Fruit fly (Drosophila melanogaster) whole organism, embryonic: ENCODE data around the gene CG15412.

Experiments
- CG10366 ChIP-seq: fragments of 200-800 bp; sonication (Bioruptor generic); IDR thresholded peaks from 2 replicates; pipeline ENCODE4 v1.3.6; 2022; ENCODE audit warnings: missing biosample characterization, missing genetic modification characterization
- CG10431 ChIP-seq: fragments of 200-800 bp; sonication (Bioruptor generic); optimal IDR thresholded peaks from 3 replicates; lab custom pipeline; 2018; ENCODE audit warnings: missing biosample characterization, mild to moderate bottlenecking, missing genetic modification characterization
- CG12155 ChIP-seq: fragments of 200-800 bp; sonication (Bioruptor generic); optimal IDR thresholded peaks from 3 replicates; lab custom pipeline; 2016; ENCODE audit warnings: missing biosample characterization, missing genetic modification characterization
- CG14667 ChIP-seq: fragments of 200-800 bp; sonication (Bioruptor generic); IDR thresholded peaks from 2 replicates; pipeline ENCODE4 v1.3.6; 2022; ENCODE audit warnings: missing biosample characterization, missing genetic modification characterization
- CG17361 ChIP-seq: fragments of 200-800 bp; sonication (Bioruptor generic); IDR thresholded peaks from 3 replicates; pipeline ENCODE4 v1.3.6; 2022; ENCODE audit warnings: missing biosample characterization, missing genetic modification characterization
- CG30020 ChIP-seq: fragments of 200-800 bp; optimal IDR thresholded peaks from 2 replicates; lab custom pipeline; 2019; ENCODE audit warnings: missing biosample characterization, mild to moderate bottlenecking, missing genetic modification characterization, moderate library complexity
- CG31388 ChIP-seq: fragments of 200-800 bp; sonication (Bioruptor generic); optimal IDR thresholded peaks from 2 replicates; lab custom pipeline; 2016; ENCODE audit warnings: missing biosample characterization, missing genetic modification characterization
- CG32767 ChIP-seq: fragments of 200-800 bp; sonication (Bioruptor generic); IDR thresholded peaks from 2 replicates; pipeline ENCODE4 v1.3.6; 2022; ENCODE audit warnings: missing biosample characterization, missing genetic modification characterization
- CG3281 ChIP-seq: fragments of 200-800 bp; sonication (Bioruptor generic); optimal IDR thresholded peaks from 3 replicates; lab custom pipeline; 2017; ENCODE audit warnings: missing biosample characterization, mild to moderate bottlenecking, missing genetic modification characterization
- CG33213 ChIP-seq: fragments of 200-800 bp; sonication (Bioruptor generic); optimal IDR thresholded peaks from 3 replicates; lab custom pipeline; 2016; ENCODE audit warnings: missing biosample characterization, missing genetic modification characterization
- CG6272 ChIP-seq: fragments of 200-800 bp; sonication (Bioruptor generic); IDR thresholded peaks from 2 replicates; pipeline ENCODE4 v1.3.6; 2022; ENCODE audit warnings: missing biosample characterization, missing genetic modification characterization
- CG6765 ChIP-seq: fragments of 200-800 bp; sonication (Bioruptor generic); optimal IDR thresholded peaks from 3 replicates; lab custom pipeline; 2017; ENCODE audit warnings: missing biosample characterization, mild to moderate bottlenecking, missing genetic modification characterization
- CG7786 ChIP-seq: fragments of 200-800 bp; sonication (Bioruptor generic); optimal IDR thresholded peaks from 2 replicates; lab custom pipeline; 2016; ENCODE audit warnings: missing biosample characterization, missing genetic modification characterization
- CG8281 ChIP-seq: fragments of 200-800 bp; sonication (Bioruptor generic); optimal IDR thresholded peaks from 2 replicates; lab custom pipeline; 2018; ENCODE audit warnings: missing biosample characterization, mild to moderate bottlenecking, missing genetic modification characterization, moderate library complexity
- CG9609 ChIP-seq: fragments of 200-800 bp; sonication (Bioruptor generic); optimal IDR thresholded peaks from 3 replicates; lab custom pipeline; 2016; ENCODE audit warnings: missing biosample characterization, missing genetic modification characterization
- Dek ChIP-seq: fragments of 200-800 bp; sonication (Bioruptor generic); optimal IDR thresholded peaks from 3 replicates; lab custom pipeline; 2019; ENCODE audit warnings: missing biosample characterization, mild to moderate bottlenecking, missing genetic modification characterization, moderate library complexity
- Drgx ChIP-seq: fragments of 200-800 bp; sonication (Bioruptor generic); IDR thresholded peaks from 2 replicates; pipeline ENCODE4 v1.3.6; 2022; ENCODE audit warnings: missing biosample characterization, missing genetic modification characterization
- HLH54F ChIP-seq: fragments of 200-800 bp; sonication (Bioruptor generic); optimal IDR thresholded peaks from 3 replicates; lab custom pipeline; 2016; ENCODE audit warnings: missing biosample characterization, missing genetic modification characterization
- Hmx ChIP-seq: fragments of 200-800 bp; sonication (Bioruptor generic); optimal IDR thresholded peaks from 2 replicates; lab custom pipeline; 2016; ENCODE audit warnings: missing biosample characterization, missing genetic modification characterization
- Hr51 ChIP-seq, 2 experiments: fragments of 200-800 bp; sonication (Bioruptor generic); optimal IDR thresholded peaks; 2 replicates in 1 of 2; 3 replicates in 1 of 2; lab custom pipeline; 2016 to 2018; ENCODE audit warnings: missing biosample characterization in 2 of 2, missing genetic modification characterization in 2 of 2, mild to moderate bottlenecking in 1 of 2, moderate library complexity in 1 of 2
- Lpt ChIP-seq: fragments of >200 bp; optimal IDR thresholded peaks from 2 replicates; lab custom pipeline; 2018; ENCODE audit warnings: missing biosample characterization, missing genetic modification characterization
- Max ChIP-seq: fragments of 200-800 bp; sonication (Bioruptor generic); optimal IDR thresholded peaks from 2 replicates; lab custom pipeline; 2016; ENCODE audit warnings: missing biosample characterization, mild to moderate bottlenecking, missing genetic modification characterization
- NC2α ChIP-seq: fragments of 200-800 bp; sonication (Bioruptor generic); optimal IDR thresholded peaks from 2 replicates; lab custom pipeline; 2016; ENCODE audit warnings: missing biosample characterization, missing genetic modification characterization
- NC2β ChIP-seq: fragments of 200-800 bp; sonication (Bioruptor generic); optimal IDR thresholded peaks from 2 replicates; lab custom pipeline; 2016; ENCODE audit warnings: missing biosample characterization, missing genetic modification characterization
- Sry-β ChIP-seq: fragments of 200-800 bp; sonication (Bioruptor generic); optimal IDR thresholded peaks from 2 replicates; lab custom pipeline; 2018; ENCODE audit warnings: missing biosample characterization, mild to moderate bottlenecking, missing genetic modification characterization, moderate library complexity
- Sry-δ ChIP-seq: fragments of 200-800 bp; sonication (Bioruptor generic); optimal IDR thresholded peaks from 2 replicates; lab custom pipeline; 2016; ENCODE audit warnings: missing biosample characterization, missing genetic modification characterization
- Ssrp ChIP-seq: fragments of 200-800 bp; sonication (Bioruptor generic); optimal IDR thresholded peaks from 2 replicates; lab custom pipeline; 2018; ENCODE audit warnings: missing biosample characterization, mild to moderate bottlenecking, missing genetic modification characterization, moderate library complexity
- Xbp1 ChIP-seq: fragments of 200-800 bp; sonication (Bioruptor generic); optimal IDR thresholded peaks from 3 replicates; lab custom pipeline; 2016; ENCODE audit warnings: missing biosample characterization, mild to moderate bottlenecking, missing genetic modification characterization
- ara ChIP-seq: fragments of 200-800 bp; sonication (Bioruptor generic); IDR thresholded peaks from 2 replicates; pipeline ENCODE4 v1.3.6; 2022; ENCODE audit warnings: missing biosample characterization, missing genetic modification characterization
- bowl ChIP-seq: fragments of 200-800 bp; sonication (Bioruptor generic); IDR thresholded peaks from 2 replicates; pipeline ENCODE4 v1.3.6; 2022; ENCODE audit warnings: missing biosample characterization, missing genetic modification characterization
- bsh ChIP-seq, 2 experiments: fragments of 200-800 bp; sonication (Bioruptor generic); optimal IDR thresholded peaks; 2 replicates each; lab custom pipeline; 2017 to 2018; ENCODE audit warnings: mild to moderate bottlenecking in 2 of 2, missing biosample characterization in 2 of 2, missing genetic modification characterization in 2 of 2, moderate library complexity in 1 of 2
- exex ChIP-seq: fragments of 200-800 bp; sonication (Bioruptor generic); optimal IDR thresholded peaks from 4 replicates; lab custom pipeline; 2018; ENCODE audit warnings: missing biosample characterization, mild to moderate bottlenecking, missing genetic modification characterization, moderate library complexity
- fd102C ChIP-seq: fragments of 200-800 bp; sonication (Bioruptor generic); optimal IDR thresholded peaks from 2 replicates; lab custom pipeline; 2018; ENCODE audit warnings: missing biosample characterization, mild to moderate bottlenecking, missing genetic modification characterization, moderate library complexity
- gfzf ChIP-seq: fragments of 200-800 bp; sonication (Bioruptor generic); optimal IDR thresholded peaks from 2 replicates; lab custom pipeline; 2016; ENCODE audit warnings: missing biosample characterization, mild to moderate bottlenecking, missing genetic modification characterization, moderate library complexity
- her ChIP-seq: fragments of 200-800 bp; sonication (Bioruptor generic); optimal IDR thresholded peaks from 2 replicates; lab custom pipeline; 2016; ENCODE audit warnings: missing biosample characterization, missing genetic modification characterization
- nom ChIP-seq: fragments of 200-800 bp; sonication (Bioruptor generic); optimal IDR thresholded peaks from 2 replicates; lab custom pipeline; 2017; ENCODE audit warnings: missing biosample characterization, missing genetic modification characterization, mild to moderate bottlenecking, moderate library complexity, missing genetic modification reagents
- pnt ChIP-seq: fragments of 200-800 bp; sonication (Bioruptor generic); optimal IDR thresholded peaks from 3 replicates; lab custom pipeline; 2016; ENCODE audit warnings: missing biosample characterization, missing genetic modification characterization
- pros ChIP-seq: fragments of 200-800 bp; sonication (Bioruptor generic); optimal IDR thresholded peaks from 3 replicates; lab custom pipeline; 2019; ENCODE audit warnings: missing biosample characterization, mild to moderate bottlenecking, missing genetic modification characterization, moderate library complexity
- pzg ChIP-seq: fragments of 200-800 bp; sonication (Bioruptor generic); optimal IDR thresholded peaks from 3 replicates; lab custom pipeline; 2018; ENCODE audit warnings: missing biosample characterization, mild to moderate bottlenecking, missing genetic modification characterization, moderate library complexity
- ranshi ChIP-seq: fragments of 200-800 bp; sonication (Bioruptor generic); IDR thresholded peaks from 2 replicates; pipeline ENCODE4 v1.3.6; 2022; ENCODE audit warnings: missing biosample characterization, missing genetic modification characterization
- schlank ChIP-seq: fragments of 200-800 bp; sonication (Bioruptor generic); optimal IDR thresholded peaks from 2 replicates; lab custom pipeline; 2018; ENCODE audit warnings: missing biosample characterization, mild to moderate bottlenecking, missing genetic modification characterization
- sens ChIP-seq: fragments of 200-800 bp; sonication (Bioruptor generic); peaks from one replicate; lab custom pipeline; 2016; ENCODE audit warnings: missing biosample characterization, missing genetic modification characterization
- seq ChIP-seq: fragments of 200-800 bp; sonication (Bioruptor generic); IDR thresholded peaks from 2 replicates; pipeline ENCODE4 v1.3.6; 2022; ENCODE audit warnings: missing biosample characterization, missing genetic modification characterization
- sob ChIP-seq: fragments of 200-800 bp; sonication (Bioruptor generic); IDR thresholded peaks from 2 replicates; pipeline ENCODE4 v1.3.6; 2022; ENCODE audit warnings: missing biosample characterization, missing genetic modification characterization
- sr ChIP-seq: fragments of 200-800 bp; sonication (Bioruptor generic); IDR thresholded peaks from 3 replicates; pipeline ENCODE4 v1.3.6; 2022; ENCODE audit warnings: missing biosample characterization, missing genetic modification characterization
- stwl ChIP-seq: fragments of 200-800 bp; sonication (Bioruptor generic); optimal IDR thresholded peaks from 3 replicates; lab custom pipeline; 2018; ENCODE audit warnings: missing biosample characterization, mild to moderate bottlenecking, missing genetic modification characterization, moderate library complexity
- tio ChIP-seq: fragments of 200-800 bp; sonication (Bioruptor generic); optimal IDR thresholded peaks from 2 replicates; lab custom pipeline; 2017; ENCODE audit warnings: missing biosample characterization, missing genetic modification characterization, inconsistent platforms
- unpg ChIP-seq: fragments of 200-800 bp; sonication (Bioruptor generic); optimal IDR thresholded peaks from 3 replicates; lab custom pipeline; 2018; ENCODE audit warnings: missing biosample characterization, mild to moderate bottlenecking, missing genetic modification characterization, moderate library complexity
- vnd ChIP-seq: fragments of 200-800 bp; sonication (Bioruptor generic); IDR thresholded peaks from 3 replicates; pipeline ENCODE4 v1.3.6; 2022; ENCODE audit warnings: missing biosample characterization, missing genetic modification characterization; ENCODE audit not compliant: partially characterized antibody
- vvl ChIP-seq: fragments of 200-800 bp; sonication (Bioruptor generic); IDR thresholded peaks from 2 replicates; pipeline ENCODE4 v1.3.6; 2022; ENCODE audit warnings: missing biosample characterization, missing genetic modification characterization

The CG15412 gene

DNA sequence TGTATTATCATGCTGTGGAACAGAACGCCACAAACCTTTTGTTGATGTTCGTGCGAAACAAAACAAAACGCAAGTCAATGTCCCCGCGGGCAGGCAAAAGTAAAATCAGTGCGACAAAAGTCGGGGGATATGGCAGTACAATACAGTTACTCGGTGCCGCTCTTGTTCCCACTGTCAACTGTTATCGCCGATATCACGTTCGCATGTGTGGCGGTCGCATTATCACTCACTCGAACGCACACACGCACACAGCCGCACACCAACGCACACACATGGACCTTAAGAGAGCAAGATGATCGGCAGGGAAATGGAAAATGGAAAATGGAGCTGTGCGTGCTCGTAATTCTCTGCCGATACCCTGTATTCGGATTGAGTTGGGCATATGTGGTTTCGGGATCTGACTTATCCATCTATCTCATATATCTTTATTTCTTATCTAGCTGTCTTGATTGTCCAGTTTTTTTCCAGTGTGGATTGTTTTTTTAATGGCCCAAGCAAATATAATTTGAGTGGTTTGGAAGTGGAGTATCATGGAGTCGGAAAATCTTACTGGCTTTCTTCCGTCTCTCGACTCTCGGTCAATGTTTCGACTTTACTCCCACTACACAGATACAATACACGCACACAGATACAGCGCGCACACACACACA, 36.8 kb downstream of the CG15412 start (continued):
- peak in 1 of 2 experiments; percentile 15 for TF ChIP-seq Hr51 (GFP tag; optimal IDR thresholded peaks at IDR 0.05; lab: Kevin White, UChicago)
- peak; percentile 75 for TF ChIP-seq CG10366 (GFP tag; lab: Robert Waterston, UW)
- TF ChIP-seq her (GFP tag; lab: Kevin White, UChicago), result no peak
- TF ChIP-seq CG6765 (GFP tag; lab: Kevin White, UChicago), result no peak
- no peak for TF ChIP-seq sr (GFP tag; lab: Robert Waterston, UW)
- no peak for TF ChIP-seq Lpt (GFP tag; lab: Kevin White, UChicago)
- TF ChIP-seq sens (GFP tag; lab: Kevin White, UChicago), result peak; percentile 98
- TF ChIP-seq bsh (GFP tag; optimal IDR thresholded peaks at IDR 0.05; lab: Kevin White, UChicago), result peak; percentile 68 to 96
- peak; percentile 90 for TF ChIP-seq vvl (GFP tag; lab: Robert Waterston, UW)
- TF ChIP-seq Ssrp (tag; lab: Kevin White, UChicago), result peak; percentile 78
- TF ChIP-seq Sry-δ, result no peak
- peak; percentile 38 for TF ChIP-seq CG8281 (tag; lab: Kevin White, UChicago)
- TF ChIP-seq CG14667, result peak; percentile 72
- no peak for TF ChIP-seq schlank
- peak; percentile 88 for TF ChIP-seq ara (GFP tag; lab: Robert Waterston, UW)
- TF ChIP-seq CG33213 (GFP tag; lab: Kevin White, UChicago), result peak; percentile 75
- peak; percentile 10 for TF ChIP-seq CG31388 (GFP tag; lab: Kevin White, UChicago)
- TF ChIP-seq exex (tag; lab: Kevin White, UChicago), result no peak
- no peak for TF ChIP-seq fd102C (GFP tag; lab: Kevin White, UChicago)
- peak; percentile 78 for TF ChIP-seq CG6272 (GFP tag; lab: Robert Waterston, UW)
- TF ChIP-seq stwl (tag; lab: Kevin White, UChicago), result peak; percentile 9
- TF ChIP-seq CG30020, result no peak
- no peak for TF ChIP-seq nom
- TF ChIP-seq HLH54F (GFP tag; lab: Kevin White, UChicago), result peak; percentile 9
- no peak for TF ChIP-seq Dek (tag; lab: Kevin White, UChicago)
- peak; percentile 88; the same call in 2 of the 3 replicates for TF ChIP-seq CG17361 (GFP tag; lab: Robert Waterston, UW)
- TF ChIP-seq tio (GFP tag; lab: Kevin White, UChicago), result peak; percentile 78
- TF ChIP-seq Max (GFP tag; lab: Kevin White, UChicago), result peak; percentile 50
- TF ChIP-seq NC2α (GFP tag; lab: Kevin White, UChicago), result peak; percentile 73
- peak; percentile 80 for TF ChIP-seq Xbp1
- TF ChIP-seq pnt, result peak; percentile 89
- peak; percentile 90 for TF ChIP-seq NC2β (GFP tag; lab: Kevin White, UChicago)
- no peak for TF ChIP-seq CG3281
- TF ChIP-seq Hmx (GFP tag; lab: Kevin White, UChicago), result no peak
- peak; percentile 87 for TF ChIP-seq CG9609 (GFP tag; lab: Kevin White, UChicago)
- TF ChIP-seq sob, result peak; percentile 48; the same call in 1 of the 2 replicates
- TF ChIP-seq Drgx, result peak; percentile 87
- TF ChIP-seq vnd (GFP tag; lab: Robert Waterston, UW), result no peak
- peak; percentile 68; the same call in 1 of the 2 replicates for TF ChIP-seq ranshi (GFP tag; lab: Robert Waterston, UW)
- TF ChIP-seq pzg (GFP tag; lab: Kevin White, UChicago), result no peak
- no peak for TF ChIP-seq seq (GFP tag; lab: Robert Waterston, UW)
- TF ChIP-seq bowl (GFP tag; lab: Robert Waterston, UW), result no peak
- TF ChIP-seq CG10431 (GFP tag; lab: Kevin White, UChicago), result peak; percentile 38
- peak; percentile 76 for TF ChIP-seq CG7786 (GFP tag; lab: Kevin White, UChicago)
- no peak for TF ChIP-seq gfzf (GFP tag; lab: Kevin White, UChicago)
- peak; percentile 24 for TF ChIP-seq Sry-β (GFP tag; lab: Kevin White, UChicago)
- no peak for TF ChIP-seq pros
- TF ChIP-seq unpg, result peak; percentile 84
- peak; percentile 63; the same call in 1 of the 2 replicates for TF ChIP-seq CG32767 (GFP tag; lab: Robert Waterston, UW)
- TF ChIP-seq CG12155 (GFP tag; lab: Kevin White, UChicago), result peak; percentile 47
